Worm (Caenorhabditis elegans): ENCODE measurements around the gene lev-9.

lev-9 gene

DNA sequence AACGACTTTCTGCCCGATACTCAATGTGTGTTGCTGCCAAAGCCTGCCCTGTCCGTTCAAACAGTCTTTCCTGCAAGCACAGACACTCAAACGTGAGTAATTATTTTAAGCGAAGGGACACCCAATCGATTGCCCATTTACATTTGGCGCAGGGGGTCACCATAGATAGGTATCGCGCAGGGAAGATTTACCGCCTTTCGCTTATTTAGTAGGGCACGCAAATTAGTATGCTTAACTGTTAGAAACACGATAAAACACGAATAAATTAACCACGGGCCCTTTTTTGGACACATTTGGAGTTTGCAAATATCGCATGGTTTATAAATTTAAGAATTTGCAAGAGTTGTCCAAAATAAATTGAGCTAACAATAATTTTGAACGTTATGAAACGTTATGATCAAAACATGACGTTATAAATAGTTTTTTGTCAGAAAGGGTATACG is 4.9 kb upstream of the lev-9 start (continued):
- TF ChIP-seq dpl-1 (GFP tag; optimal IDR thresholded peaks at IDR 0.05) (peak; percentile 74), ceh-44 (GFP tag; IDR thresholded peaks at IDR 0.05) (peak; percentile 45; the same call in 1 of the 2 replicates), nhr-111 (GFP tag; optimal IDR thresholded peaks at IDR 0.05) (peak; percentile 44), Y105C5A.15 (GFP tag; IDR thresholded peaks at IDR 0.05) (peak; percentile 92), jun-1 (tag; optimal IDR thresholded peaks at IDR 0.05) (peak; percentile 100), fos-1 (tag; optimal IDR thresholded peaks at IDR 0.05) (peak; percentile 95), daf-16 (GFP tag; optimal IDR thresholded peaks at IDR 0.05) (peak; percentile 97 to 98), daf-16 (tag; optimal IDR thresholded peaks at IDR 0.05) (peak; percentile 96), arid-1 (GFP tag; conservative IDR thresholded peaks at IDR 0.05) (peak; percentile 96), dmd-8 (GFP tag; IDR thresholded peaks at IDR 0.05) (peak; percentile 83), hmg-1.1 (GFP tag; IDR thresholded peaks at IDR 0.05) (peak; percentile 100), lin-29 (GFP tag; IDR thresholded peaks at IDR 0.05) (peak; percentile 97), vab-7 (GFP tag; IDR thresholded peaks at IDR 0.05) (peak; percentile 98), ceh-82 (tag; optimal IDR thresholded peaks at IDR 0.05) (peak; percentile 96), lin-1 (GFP tag; IDR thresholded peaks at IDR 0.05) (peak; percentile 94), nhr-28 (tag; optimal IDR thresholded peaks at IDR 0.05) (peak; percentile 89), set-16 (GFP tag; IDR thresholded peaks at IDR 0.05) (no peak), hlh-30 (tag; optimal IDR thresholded peaks at IDR 0.05; ENCODE audit: insufficient read depth) (peak; percentile 95), lir-3 (tag; optimal IDR thresholded peaks at IDR 0.05) (peak; percentile 95), sdz-12 (GFP tag; optimal IDR thresholded peaks at IDR 0.05) (peak; percentile 85), hlh-11 (tag; optimal IDR thresholded peaks at IDR 0.05) (peak; percentile 98), ceh-20 (GFP tag; IDR thresholded peaks at IDR 0.05) (peak; percentile 99), nhr-237 (tag; optimal IDR thresholded peaks at IDR 0.05) (peak; percentile 95), mxl-3 (GFP tag; optimal IDR thresholded peaks at IDR 0.05) (peak; percentile 97), snpc-4 (tag; optimal IDR thresholded peaks at IDR 0.05) (peak; percentile 62), Y5F2A.4 (GFP tag; optimal IDR thresholded peaks at IDR 0.05) (peak; percentile 96), lin-15B (tag; optimal IDR thresholded peaks at IDR 0.05) (peak; percentile 80), spr-1 (tag; optimal IDR thresholded peaks at IDR 0.05) (peak; percentile 98), egl-43 (GFP tag; IDR thresholded peaks at IDR 0.05) (peak; percentile 100), mxl-2 (GFP tag; conservative IDR thresholded peaks at IDR 0.05) (peak; percentile 91), snpc-1.2 (GFP tag; IDR thresholded peaks at IDR 0.05) (no peak), F44E2.7 (GFP tag; IDR thresholded peaks at IDR 0.05) (peak; percentile 92), F10B5.3 (tag; optimal IDR thresholded peaks at IDR 0.05) (peak; percentile 97), ZK337.2 (GFP tag; IDR thresholded peaks at IDR 0.05) (peak; percentile 88), tra-1 (GFP tag; IDR thresholded peaks at IDR 0.05) (peak; percentile 98), dve-1 (tag; optimal IDR thresholded peaks at IDR 0.05; ENCODE audit: insufficient read depth) (peak; percentile 100), aly-2 (tag; optimal IDR thresholded peaks at IDR 0.05) (no peak), mes-2 (tag; optimal IDR thresholded peaks at IDR 0.05; ENCODE audit: poor library complexity, severe bottlenecking) (peak; percentile 98), zfp-2 (tag; optimal IDR thresholded peaks at IDR 0.05) (peak; percentile 91), aha-1 (tag) (peak; percentile 100), ztf-11 (tag; optimal IDR thresholded peaks at IDR 0.05) (peak; percentile 96), pqm-1 (tag; optimal IDR thresholded peaks at IDR 0.05) (peak; percentile 46), madf-5 (GFP tag; IDR thresholded peaks at IDR 0.05) (peak; percentile 65 to 98; a peak in 3 of 4 replicates), tag-97 (GFP tag; IDR thresholded peaks at IDR 0.05) (peak; percentile 91; the same call in 1 of the 2 replicates), hif-1 (tag; optimal IDR thresholded peaks at IDR 0.05) (peak; percentile 85 to 92), ztf-7 (tag; optimal IDR thresholded peaks at IDR 0.05) (peak; percentile 94), F26F4.8 (GFP tag; conservative IDR thresholded peaks at IDR 0.05) (no peak), lim-7 (GFP tag; IDR thresholded peaks at IDR 0.05) (peak; percentile 53; the same call in 1 of the 2 replicates), spr-3 (GFP tag; optimal IDR thresholded peaks at IDR 0.05) (peak; percentile 99), ceh-32 (tag; optimal IDR thresholded peaks at IDR 0.05; ENCODE audit: poor library complexity) (peak; percentile 91)
